Fruit fly (Drosophila melanogaster) whole organism, embryonic: ENCODE measurements around the gene CG4983.

Experiments used
- CG18599 ChIP-seq: fragments of 200-800 bp; sonication (Bioruptor generic); optimal IDR thresholded peaks from 3 replicates; lab custom pipeline; 2017; ENCODE audit warnings: missing biosample characterization, missing genetic modification characterization, mild to moderate bottlenecking, moderate library complexity, missing genetic modification reagents
- CG8924 ChIP-seq: fragments of 200-800 bp; optimal IDR thresholded peaks from 3 replicates; lab custom pipeline; 2019; ENCODE audit warnings: missing biosample characterization, mild to moderate bottlenecking, missing genetic modification characterization, moderate library complexity
- Fer1 ChIP-seq: fragments of 200-800 bp; sonication (Bioruptor generic); optimal IDR thresholded peaks from 2 replicates; lab custom pipeline; 2017; ENCODE audit warnings: missing biosample characterization, mild to moderate bottlenecking, missing genetic modification characterization
- pros ChIP-seq: fragments of 200-800 bp; sonication (Bioruptor generic); optimal IDR thresholded peaks from 3 replicates; lab custom pipeline; 2019; ENCODE audit warnings: missing biosample characterization, mild to moderate bottlenecking, missing genetic modification characterization, moderate library complexity

Gene CG4983

DNA sequence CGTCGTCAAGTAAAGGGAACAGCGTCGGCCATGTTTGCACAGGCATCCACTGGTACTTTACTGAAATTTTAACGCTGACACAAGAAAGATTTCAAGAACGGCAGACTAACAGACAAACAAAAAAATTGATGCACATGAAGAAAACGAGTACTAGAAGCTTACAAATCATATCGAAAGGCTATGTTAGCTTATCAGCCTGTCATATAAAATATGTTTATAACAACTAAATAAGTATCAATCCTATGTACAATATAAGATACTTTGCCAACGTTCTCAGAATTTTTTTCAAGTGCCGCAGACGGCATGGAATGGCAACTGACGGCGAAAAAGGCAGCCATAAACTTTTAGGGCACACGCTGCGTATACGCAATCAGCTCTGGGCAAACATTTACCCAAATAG, 49.6 kb downstream of the CG4983 start (continued):
- no peak for TF ChIP-seq CG8924 (tag; lab: Kevin White, UChicago)
- TF ChIP-seq CG18599: peak; percentile 55
- TF ChIP-seq pros (GFP tag; lab: Kevin White, UChicago): no peak
- TF ChIP-seq Fer1 (GFP tag; lab: Kevin White, UChicago): peak; percentile 5
